Fruit fly (Drosophila melanogaster): ENCODE data around the gene CG17568.
A peak's percentile ranks its signal among the peaks of the same experiment; 100 is the strongest.

CG17568 gene

dm6 chr2L:19196443-19197044 lies 15.0 kb upstream of the CG17568 start (continued):
- TF ChIP-seq mam (GFP tag; optimal IDR thresholded peaks at IDR 0.05) (peak; percentile 24), jigr1 (GFP tag; IDR thresholded peaks at IDR 0.05) (peak; percentile 41; the same call in 1 of the 3 replicates), ATbp (GFP tag; optimal IDR thresholded peaks at IDR 0.05) (peak; percentile 40), Nf-YA (GFP tag; IDR thresholded peaks at IDR 0.05) (0 out of 2 replicates have a peak, but pooled peaks have one; percentile 10), p53 (GFP tag; optimal IDR thresholded peaks at IDR 0.05) (no peak), Bteb2 (GFP tag; optimal IDR thresholded peaks at IDR 0.05) (no peak), nerfin-1 (tag; optimal IDR thresholded peaks at IDR 0.05) (peak; percentile 92), CG1529 (GFP tag; optimal IDR thresholded peaks at IDR 0.05) (peak; percentile 37), Fer1 (GFP tag; optimal IDR thresholded peaks at IDR 0.05) (peak; percentile 30), CG16863 (GFP tag; optimal IDR thresholded peaks at IDR 0.05) (peak; percentile 49), Awh (GFP tag; IDR thresholded peaks at IDR 0.05) (peak; percentile 80), CG4404 (GFP tag; IDR thresholded peaks at IDR 0.05) (peak; percentile 76), CG30403 (GFP tag; optimal IDR thresholded peaks at IDR 0.05) (peak; percentile 37), Oli (tag; optimal IDR thresholded peaks at IDR 0.05) (peak; percentile 68), lab (GFP tag; optimal IDR thresholded peaks at IDR 0.05) (peak; percentile 54), CG4282 (GFP tag; optimal IDR thresholded peaks at IDR 0.05) (peak; percentile 79), btn (GFP tag; optimal IDR thresholded peaks at IDR 0.05) (peak; percentile 8), Antp (GFP tag; optimal IDR thresholded peaks at IDR 0.05) (peak; percentile 50), CG32772 (GFP tag; IDR thresholded peaks at IDR 0.05) (peak; percentile 69), D (optimal IDR thresholded peaks at IDR 0.05) (no peak), D (GFP tag; optimal IDR thresholded peaks at IDR 0.05) (peak; percentile 76), vvl (GFP tag; IDR thresholded peaks at IDR 0.05) (peak; percentile 76), Pdp1 (GFP tag; optimal IDR thresholded peaks at IDR 0.05) (peak; percentile 37 to 45), CG15269 (tag; optimal IDR thresholded peaks at IDR 0.05) (peak; percentile 29), CG15601 (tag; optimal IDR thresholded peaks at IDR 0.05) (peak; percentile 51), bsh (GFP tag; optimal IDR thresholded peaks at IDR 0.05) (peak; percentile 47 to 80), CG14965 (GFP tag; optimal IDR thresholded peaks at IDR 0.05; ENCODE audit: borderline replicate concordance) (no peak), CG6683 (GFP tag; optimal IDR thresholded peaks at IDR 0.05) (peak; percentile 22), ap (GFP tag; IDR thresholded peaks at IDR 0.05) (peak; percentile 44), chinmo (GFP tag; IDR thresholded peaks at IDR 0.05; ENCODE audit: partially characterized antibody) (0 out of 4 replicates have a peak, but pooled peaks have one; percentile 16), CG17568 (GFP tag; optimal IDR thresholded peaks at IDR 0.05) (peak; percentile 1), knrl (GFP tag; IDR thresholded peaks at IDR 0.05; ENCODE audit: partially characterized antibody) (no peak), twi (tag; optimal IDR thresholded peaks at IDR 0.05) (peak; percentile 35), Gsc (GFP tag; IDR thresholded peaks at IDR 0.05) (peak; percentile 66), Spps (tag; optimal IDR thresholded peaks at IDR 0.05) (peak; percentile 53), CG8924 (tag; optimal IDR thresholded peaks at IDR 0.05) (peak; percentile 69), so (GFP tag; IDR thresholded peaks at IDR 0.05) (peak; percentile 59; the same call in 1 of the 3 replicates), CG10462 (GFP tag; optimal IDR thresholded peaks at IDR 0.05) (peak; percentile 27), Dll (GFP tag; IDR thresholded peaks at IDR 0.05; ENCODE audit: partially characterized antibody) (no peak), NC2β (GFP tag; optimal IDR thresholded peaks at IDR 0.05) (peak; percentile 52), Fer3 (tag; optimal IDR thresholded peaks at IDR 0.05) (peak; percentile 24), Optix (GFP tag; IDR thresholded peaks at IDR 0.05) (peak; percentile 69; the same call in 2 of the 3 replicates), az2 (GFP tag; optimal IDR thresholded peaks at IDR 0.05) (peak; percentile 60), Nf-YC (tag; optimal IDR thresholded peaks at IDR 0.05) (no peak), CG5245 (GFP tag; optimal IDR thresholded peaks at IDR 0.05) (peak; percentile 31), CG7556 (GFP tag; optimal IDR thresholded peaks at IDR 0.05) (peak; percentile 54), CG7372 (GFP tag; IDR thresholded peaks at IDR 0.05) (peak; percentile 25; the same call in 1 of the 2 replicates), sob (GFP tag; IDR thresholded peaks at IDR 0.05) (peak; percentile 48; the same call in 1 of the 2 replicates), Usf (GFP tag; optimal IDR thresholded peaks at IDR 0.05) (peak; percentile 22)
